Worm (Caenorhabditis elegans) whole organism, L2 larva: ENCODE results near the gene F59B1.6.

Source experiments
- C34F6.9 ChIP-seq: fragments of 150-350 bp; optimal IDR thresholded peaks from 2 replicates; lab custom pipeline; 2014; ENCODE audit warnings: missing biosample characterization, missing genetic modification characterization
- F13H6.1 ChIP-seq: sonication (generic microtip); optimal IDR thresholded peaks from 2 replicates; lab custom pipeline; 2016; ENCODE audit warnings: missing genetic modification characterization, missing compliant biosample characterization
- R02D3.7 ChIP-seq: fragments of 150-350 bp; optimal IDR thresholded peaks from 2 replicates; lab custom pipeline; 2014; ENCODE audit warnings: missing biosample characterization, missing genetic modification characterization
- Y55F3AM.14 ChIP-seq: fragments of 200-800 bp; sonication (Bioruptor generic); optimal IDR thresholded peaks from 2 replicates; lab custom pipeline; 2018; ENCODE audit warnings: mild to moderate bottlenecking, missing genetic modification characterization, missing compliant biosample characterization
- ZK546.5 ChIP-seq: sonication (generic microtip); optimal IDR thresholded peaks from 2 replicates; lab custom pipeline; 2017; ENCODE audit warnings: missing biosample characterization, missing genetic modification characterization
- alr-1 ChIP-seq: fragments of 150-350 bp; optimal IDR thresholded peaks from 2 replicates; lab custom pipeline; 2014; ENCODE audit warnings: missing biosample characterization, missing genetic modification characterization
- aly-2 ChIP-seq: fragments of 150-350 bp; optimal IDR thresholded peaks from 2 replicates; lab custom pipeline; 2014; ENCODE audit warnings: missing biosample characterization, missing genetic modification characterization
- ama-1 ChIP-seq: fragments of 150-350 bp; optimal IDR thresholded peaks from 2 replicates; lab custom pipeline; 2018; ENCODE audit warnings: inconsistent platforms
- blmp-1 ChIP-seq: sonication (generic microtip); optimal IDR thresholded peaks from 2 replicates; lab custom pipeline; 2017; ENCODE audit warnings: missing genetic modification characterization, mild to moderate bottlenecking, missing compliant biosample characterization, antibody characterized with exemption, moderate library complexity; ENCODE audit not compliant: insufficient read depth
- ceh-16 ChIP-seq: fragments of 150-350 bp; optimal IDR thresholded peaks from 2 replicates; lab custom pipeline; 2014; ENCODE audit warnings: missing biosample characterization, missing genetic modification characterization
- ceh-82 ChIP-seq: fragments of 150-350 bp; optimal IDR thresholded peaks from 2 replicates; lab custom pipeline; 2014; ENCODE audit warnings: missing biosample characterization, missing genetic modification characterization
- crh-2 ChIP-seq: sonication (generic microtip); optimal IDR thresholded peaks from 2 replicates; lab custom pipeline; 2017; ENCODE audit warnings: missing biosample characterization, missing genetic modification characterization
- dmd-4 ChIP-seq: sonication (generic microtip); optimal IDR thresholded peaks from 2 replicates; lab custom pipeline; 2017; ENCODE audit warnings: missing biosample characterization, missing genetic modification characterization
- egl-27 ChIP-seq: sonication (generic microtip); optimal IDR thresholded peaks from 3 replicates; lab custom pipeline; 2017; ENCODE audit warnings: missing biosample characterization, missing genetic modification reagents, missing genetic modification characterization
- elt-1 ChIP-seq: fragments of 150-350 bp; optimal IDR thresholded peaks from 2 replicates; lab custom pipeline; 2014; ENCODE audit warnings: missing biosample characterization, missing genetic modification characterization
- elt-3 ChIP-seq: sonication (generic microtip); optimal IDR thresholded peaks from 2 replicates; lab custom pipeline; 2017; ENCODE audit warnings: missing biosample characterization, missing genetic modification characterization
- fos-1 ChIP-seq: fragments of 150-350 bp; optimal IDR thresholded peaks from 2 replicates; lab custom pipeline; 2014; ENCODE audit warnings: missing biosample characterization, missing genetic modification characterization
- gmeb-1 ChIP-seq: fragments of 150-350 bp; optimal IDR thresholded peaks from 2 replicates; lab custom pipeline; 2014; ENCODE audit warnings: missing biosample characterization, missing genetic modification characterization
- lin-11 ChIP-seq: fragments of 150-350 bp; sonication (generic microtip); optimal IDR thresholded peaks from 2 replicates; lab custom pipeline; 2014; ENCODE audit warnings: missing biosample characterization, missing genetic modification characterization, inconsistent platforms, mixed read lengths
- lin-13 ChIP-seq: fragments of 150-350 bp; optimal IDR thresholded peaks from 2 replicates; lab custom pipeline; 2014; ENCODE audit warnings: missing biosample characterization, missing genetic modification reagents, missing genetic modification characterization
- lin-39 ChIP-seq: fragments of 150-350 bp; optimal IDR thresholded peaks from 2 replicates; lab custom pipeline; 2014; ENCODE audit warnings: missing biosample characterization, missing genetic modification reagents, missing genetic modification characterization
- lsy-2 ChIP-seq, 2 experiments: fragments of 150-350 bp in 1 of 2; sonication (generic microtip) in 1 of 2; optimal IDR thresholded peaks; 2 replicates each; lab custom pipeline; 2014 to 2017; ENCODE audit warnings: missing biosample characterization in 2 of 2, missing genetic modification characterization in 2 of 2
- mab-5 ChIP-seq: fragments of 150-350 bp; optimal IDR thresholded peaks from 2 replicates; lab custom pipeline; 2014; ENCODE audit warnings: missing biosample characterization, missing genetic modification characterization
- mbf-1 ChIP-seq: sonication (generic microtip); optimal IDR thresholded peaks from 2 replicates; lab custom pipeline; 2017; ENCODE audit warnings: missing biosample characterization, missing genetic modification characterization
- mdl-1 ChIP-seq, 2 experiments: fragments of 150-350 bp in 1 of 2; sonication (generic microtip) in 1 of 2; optimal IDR thresholded peaks; 2 replicates each; lab custom pipeline; 2017; ENCODE audit warnings: missing biosample characterization in 2 of 2, missing genetic modification characterization in 2 of 2
- nhr-10 ChIP-seq: sonication (generic microtip); optimal IDR thresholded peaks from 2 replicates; lab custom pipeline; 2017; ENCODE audit warnings: missing biosample characterization, missing genetic modification characterization
- nhr-11 ChIP-seq: fragments of 150-350 bp; optimal IDR thresholded peaks from 2 replicates; lab custom pipeline; 2014; ENCODE audit warnings: missing biosample characterization, missing genetic modification characterization
- nhr-12 ChIP-seq: fragments of 150-350 bp; optimal IDR thresholded peaks from 2 replicates; lab custom pipeline; 2014; ENCODE audit warnings: missing biosample characterization, missing genetic modification characterization
- nhr-129 ChIP-seq: fragments of 150-350 bp; optimal IDR thresholded peaks from 2 replicates; lab custom pipeline; 2014; ENCODE audit warnings: missing biosample characterization, missing genetic modification characterization
- nhr-21 ChIP-seq: fragments of 150-350 bp; optimal IDR thresholded peaks from 2 replicates; lab custom pipeline; 2014; ENCODE audit warnings: missing biosample characterization, missing genetic modification characterization
- nhr-23 ChIP-seq: fragments of 150-350 bp; optimal IDR thresholded peaks from 2 replicates; lab custom pipeline; 2014; ENCODE audit warnings: missing biosample characterization, missing genetic modification reagents, missing genetic modification characterization
- nhr-237 ChIP-seq: fragments of 150-350 bp; optimal IDR thresholded peaks from 2 replicates; lab custom pipeline; 2014; ENCODE audit warnings: missing biosample characterization, missing genetic modification characterization
- nhr-25 ChIP-seq: fragments of 150-350 bp; sonication (generic microtip); optimal IDR thresholded peaks from 3 replicates; lab custom pipeline; 2014; ENCODE audit warnings: missing biosample characterization, missing genetic modification characterization
- nhr-6 ChIP-seq: fragments of 150-350 bp; optimal IDR thresholded peaks from 2 replicates; lab custom pipeline; 2014; ENCODE audit warnings: missing biosample characterization, missing genetic modification characterization
- nhr-77 ChIP-seq: fragments of 150-350 bp; optimal IDR thresholded peaks from 2 replicates; lab custom pipeline; 2014; ENCODE audit warnings: missing biosample characterization, missing genetic modification characterization
- peb-1 ChIP-seq: fragments of 150-350 bp; optimal IDR thresholded peaks from 2 replicates; lab custom pipeline; 2014; ENCODE audit warnings: missing biosample characterization, missing genetic modification characterization
- sem-4 ChIP-seq: fragments of 150-350 bp; optimal IDR thresholded peaks from 2 replicates; lab custom pipeline; 2014; ENCODE audit warnings: missing biosample characterization, missing genetic modification reagents, missing genetic modification characterization
- skn-1 ChIP-seq: sonication (generic microtip); optimal IDR thresholded peaks from 2 replicates; lab custom pipeline; 2017; ENCODE audit warnings: missing biosample characterization, missing genetic modification characterization
- sma-3 ChIP-seq: sonication (generic microtip); optimal IDR thresholded peaks from 2 replicates; lab custom pipeline; 2016; ENCODE audit warnings: missing genetic modification reagents, missing genetic modification characterization, missing compliant biosample characterization
- sma-9 ChIP-seq, 2 experiments: fragments of 150-350 bp in 1 of 2; sonication (generic microtip) in 1 of 2; optimal IDR thresholded peaks; 2 replicates each; lab custom pipeline; 2014 to 2016; ENCODE audit warnings: missing genetic modification characterization in 2 of 2, mild to moderate bottlenecking in 1 of 2, missing biosample characterization in 1 of 2, missing compliant biosample characterization in 1 of 2, missing genetic modification reagents in 1 of 2, moderate library complexity in 1 of 2
- snpc-4 ChIP-seq: fragments of 150-350 bp; optimal IDR thresholded peaks from 2 replicates; lab custom pipeline; 2014; ENCODE audit warnings: missing biosample characterization, missing genetic modification characterization
- unc-39 ChIP-seq: fragments of 150-350 bp; optimal IDR thresholded peaks from 2 replicates; lab custom pipeline; 2014; ENCODE audit warnings: missing biosample characterization, missing genetic modification characterization
- unc-55 ChIP-seq: fragments of 150-350 bp; sonication (generic microtip); optimal IDR thresholded peaks from 3 replicates; lab custom pipeline; 2014; ENCODE audit warnings: missing biosample characterization, missing genetic modification reagents, missing genetic modification characterization
- unc-62 ChIP-seq: fragments of 150-350 bp; optimal IDR thresholded peaks from 2 replicates; lab custom pipeline; 2014; ENCODE audit warnings: missing biosample characterization, missing genetic modification reagents, missing genetic modification characterization
- zag-1 ChIP-seq: fragments of 150-350 bp; optimal IDR thresholded peaks from 2 replicates; lab custom pipeline; 2014; ENCODE audit warnings: missing biosample characterization, missing genetic modification characterization
- ztf-1 ChIP-seq: fragments of 200-800 bp; sonication (Bioruptor generic); conservative IDR thresholded peaks from 2 replicates; pipeline ENCODE4 v1.3.6; 2022; ENCODE audit warnings: missing genetic modification characterization, missing compliant biosample characterization
- ztf-11 ChIP-seq: sonication (generic microtip); optimal IDR thresholded peaks from 2 replicates; lab custom pipeline; 2017; ENCODE audit warnings: missing biosample characterization, missing genetic modification characterization
- ztf-4 ChIP-seq: fragments of 150-350 bp; optimal IDR thresholded peaks from 2 replicates; lab custom pipeline; 2014; ENCODE audit warnings: missing biosample characterization, missing genetic modification characterization

The F59B1.6 gene

ce11 chrV:3637086-3637485 lies 5.6 kb upstream of the F59B1.6 start, which contains the start of gene srx-41:
TSS of gene srx-41 (minus strand) at chrV:3637186.
- TF ChIP-seq ztf-4 (tag; lab: Kevin White, UChicago) (no peak), nhr-25 (no peak), nhr-129 (tag; lab: Kevin White, UChicago) (no peak), unc-39 (tag; lab: Kevin White, UChicago) (no peak), ceh-16 (tag; lab: Kevin White, UChicago) (no peak), sem-4 (no peak), snpc-4 (tag; lab: Kevin White, UChicago) (no peak), unc-55 (no peak), lin-13 (no peak), peb-1 (tag; lab: Kevin White, UChicago) (no peak), nhr-77 (tag; lab: Kevin White, UChicago) (no peak), dmd-4 (tag; lab: Kevin White, UChicago) (no peak), crh-2 (tag; lab: Kevin White, UChicago) (no peak), F13H6.1 (no peak), alr-1 (no peak)

- no peak for TF ChIP-seq R02D3.7 (tag; lab: Kevin White, UChicago)
- TF ChIP-seq nhr-10 = no peak
- no peak for TF ChIP-seq nhr-23 (tag; lab: Kevin White, UChicago)
- TF ChIP-seq nhr-77 (tag; lab: Kevin White, UChicago) = no peak
- TF ChIP-seq crh-2 (tag; lab: Kevin White, UChicago) = peak; percentile 57
- TF ChIP-seq snpc-4 (tag; lab: Kevin White, UChicago) = no peak
- TF ChIP-seq nhr-6 (tag; lab: Kevin White, UChicago) = no peak
- peak; percentile 4 for TF ChIP-seq nhr-21 (tag; lab: Kevin White, UChicago)
- TF ChIP-seq ceh-82 = no peak
- TF ChIP-seq lsy-2 (tag; optimal IDR thresholded peaks at IDR 0.05; lab: Kevin White, UChicago) = no peak
- no peak for TF ChIP-seq ZK546.5 (tag; lab: Kevin White, UChicago)
- TF ChIP-seq nhr-237 (tag; lab: Kevin White, UChicago) = no peak
- no peak for TF ChIP-seq Y55F3AM.14 (GFP tag; lab: Kevin White, UChicago)
- no peak for TF ChIP-seq elt-3 (tag; lab: Kevin White, UChicago)
- peak; percentile 50 for TF ChIP-seq sma-9 (GFP tag; optimal IDR thresholded peaks at IDR 0.05; lab: Kevin White, UChicago)
- no peak for TF ChIP-seq sma-9 (tag; optimal IDR thresholded peaks at IDR 0.05; lab: Kevin White, UChicago)
- TF ChIP-seq unc-55 = no peak
- no peak for TF ChIP-seq C34F6.9 (tag; lab: Kevin White, UChicago)
- TF ChIP-seq ama-1 (lab: Kevin White, UChicago) = peak; percentile 22
- peak; percentile 24 for TF ChIP-seq nhr-129 (tag; lab: Kevin White, UChicago)
- TF ChIP-seq ceh-16 (tag; lab: Kevin White, UChicago) = no peak
- TF ChIP-seq sma-3 (GFP tag; lab: Kevin White, UChicago) = peak; percentile 3
- TF ChIP-seq sem-4 = no peak
- no peak for TF ChIP-seq blmp-1 (tag; lab: Kevin White, UChicago)
- peak; percentile 18 for TF ChIP-seq gmeb-1 (tag; lab: Kevin White, UChicago)
- TF ChIP-seq lin-39 = no peak
- no peak for TF ChIP-seq unc-62 (GFP tag; lab: Kevin White, UChicago)
- no peak for TF ChIP-seq lin-11 (tag; lab: Kevin White, UChicago)
- no peak for TF ChIP-seq nhr-25
- TF ChIP-seq alr-1 = no peak
- no peak for TF ChIP-seq mab-5
- TF ChIP-seq dmd-4 (tag; lab: Kevin White, UChicago) = no peak
- TF ChIP-seq nhr-11 (tag; lab: Kevin White, UChicago) = no peak
- TF ChIP-seq unc-39 (tag; lab: Kevin White, UChicago) = no peak
- peak; percentile 19 for TF ChIP-seq skn-1 (tag; lab: Kevin White, UChicago)
- TF ChIP-seq lin-13 = peak; percentile 12
- no peak for TF ChIP-seq peb-1 (tag; lab: Kevin White, UChicago)
- TF ChIP-seq ztf-11 = no peak
- no peak for TF ChIP-seq mbf-1 (tag; lab: Kevin White, UChicago)
- TF ChIP-seq elt-1 (tag; lab: Kevin White, UChicago) = no peak
- no peak for TF ChIP-seq aly-2 (tag; lab: Kevin White, UChicago)
- TF ChIP-seq ztf-1 = no peak
- TF ChIP-seq egl-27 (tag; lab: Kevin White, UChicago) = no peak
- peak; percentile 75 for TF ChIP-seq fos-1 (tag; lab: Kevin White, UChicago)
- TF ChIP-seq nhr-12 (tag; lab: Kevin White, UChicago) = no peak
- no peak for TF ChIP-seq zag-1 (tag; lab: Kevin White, UChicago)
- no peak for TF ChIP-seq mdl-1 (tag; optimal IDR thresholded peaks at IDR 0.05; lab: Kevin White, UChicago)
- no peak for TF ChIP-seq ztf-4 (tag; lab: Kevin White, UChicago)
- TF ChIP-seq F13H6.1 = peak; percentile 42
- TF ChIP-seq, all 48 proteins: peak for 11
Measured at ce11 chrV:3634293-3635016, 3.0 kb upstream of the F59B1.6 start.
